Worm (Caenorhabditis elegans) whole organism, L4 larva: ENCODE results near the gene tric-1B.1.

Experiments
- F10B5.3 ChIP-seq: sonication (generic microtip); optimal IDR thresholded peaks from 2 replicates; lab custom pipeline; 2016; ENCODE audit warnings: mild to moderate bottlenecking, missing genetic modification characterization, missing compliant biosample characterization
- ama-1 ChIP-seq: fragments of 150-350 bp; optimal IDR thresholded peaks from 2 replicates; lab custom pipeline; 2014; ENCODE audit warnings: inconsistent platforms, mixed read lengths
- attf-4 ChIP-seq: sonication (generic microtip); optimal IDR thresholded peaks from 3 replicates; lab custom pipeline; 2017; ENCODE audit warnings: missing biosample characterization, missing genetic modification characterization
- ceh-44 ChIP-seq: fragments of 200-800 bp; sonication (Bioruptor generic); IDR thresholded peaks from 2 replicates; pipeline ENCODE4 v1.3.6; 2022; ENCODE audit warnings: missing genetic modification reagents, missing genetic modification characterization, missing compliant biosample characterization
- ces-1 ChIP-seq: fragments of 150-350 bp; sonication (generic microtip); optimal IDR thresholded peaks from 4 replicates; lab custom pipeline; 2014; ENCODE audit warnings: missing biosample characterization, missing genetic modification reagents, missing genetic modification characterization
- dpl-1 ChIP-seq: fragments of 150-350 bp; optimal IDR thresholded peaks from 2 replicates; lab custom pipeline; 2014; ENCODE audit warnings: missing biosample characterization, missing genetic modification reagents, missing genetic modification characterization
- lin-38 ChIP-seq: fragments of 200-800 bp; sonication (Bioruptor generic); IDR thresholded peaks from 2 replicates; pipeline ENCODE4 v1.3.6; 2022; ENCODE audit warnings: missing genetic modification reagents, missing genetic modification characterization, missing compliant biosample characterization
- lsy-2 ChIP-seq, 2 experiments: fragments of 150-350 bp in 1 of 2; sonication (generic microtip) in 1 of 2; optimal IDR thresholded peaks; 2 replicates each; lab custom pipeline; 2014 to 2017; ENCODE audit warnings: missing biosample characterization in 2 of 2, missing genetic modification characterization in 2 of 2
- madf-9 ChIP-seq: fragments of 200-800 bp; sonication (Bioruptor generic); conservative IDR thresholded peaks from 2 replicates; pipeline ENCODE4 v1.3.6; 2022; ENCODE audit warnings: missing genetic modification reagents, missing genetic modification characterization, missing compliant biosample characterization
- nhr-28 ChIP-seq: fragments of 150-350 bp; optimal IDR thresholded peaks from 2 replicates; lab custom pipeline; 2014; ENCODE audit warnings: missing biosample characterization, missing genetic modification characterization
- nhr-77 ChIP-seq: fragments of 150-350 bp; optimal IDR thresholded peaks from 2 replicates; lab custom pipeline; 2014; ENCODE audit warnings: missing biosample characterization, missing genetic modification characterization
- pha-4 ChIP-seq, 2 experiments: fragments of 150-350 bp in 1 of 2; fragments of 200-800 bp in 1 of 2; sonication (Bioruptor generic) in 1 of 2; IDR thresholded peaks in 1 of 2; optimal IDR thresholded peaks in 1 of 2; 2 replicates each; pipeline versions ENCODE4 v1.3.6 to Lab custom; 2014 to 2022; ENCODE audit warnings: missing genetic modification characterization in 2 of 2, missing genetic modification reagents in 2 of 2, missing biosample characterization in 1 of 2, missing compliant biosample characterization in 1 of 2
- snpc-4 ChIP-seq: fragments of 150-350 bp; optimal IDR thresholded peaks from 2 replicates; lab custom pipeline; 2014; ENCODE audit warnings: missing biosample characterization, missing genetic modification characterization
- ztf-11 ChIP-seq: fragments of 150-350 bp; optimal IDR thresholded peaks from 2 replicates; lab custom pipeline; 2014; ENCODE audit warnings: missing biosample characterization, missing genetic modification characterization

ce11 chrII:12284045-12284444, 18.0 kb upstream of the tric-1B.1 start:
- TF ChIP-seq ceh-44 (GFP tag; lab: Robert Waterston, UW) = no peak
- TF ChIP-seq dpl-1 (GFP tag; lab: Kevin White, UChicago) = no peak
- no peak for TF ChIP-seq lsy-2 (tag; optimal IDR thresholded peaks at IDR 0.05; lab: Kevin White, UChicago)
- TF ChIP-seq F10B5.3 (tag; lab: Kevin White, UChicago) = no peak
- TF ChIP-seq ces-1 (GFP tag; lab: Kevin White, UChicago) = no peak
- no peak for TF ChIP-seq pha-4 (GFP tag; IDR thresholded peaks at IDR 0.05; lab: Robert Waterston, UW)
- no peak for TF ChIP-seq pha-4 (tag; optimal IDR thresholded peaks at IDR 0.05; lab: Kevin White, UChicago)
- TF ChIP-seq snpc-4 (tag; lab: Kevin White, UChicago) = no peak
- TF ChIP-seq lin-38 (GFP tag; lab: Robert Waterston, UW) = peak; percentile 50
- TF ChIP-seq nhr-77 (tag; lab: Kevin White, UChicago) = no peak
- no peak for TF ChIP-seq madf-9 (GFP tag; lab: Robert Waterston, UW)
- TF ChIP-seq ama-1 (lab: Kevin White, UChicago) = no peak
- TF ChIP-seq ztf-11 (tag; lab: Kevin White, UChicago) = no peak
- TF ChIP-seq attf-4 (tag; lab: Kevin White, UChicago) = no peak
- no peak for TF ChIP-seq nhr-28 (tag; lab: Kevin White, UChicago)
